Worm (Caenorhabditis elegans): Measurements from ENCODE around the gene nhl-3.

The nhl-3 gene

DNA sequence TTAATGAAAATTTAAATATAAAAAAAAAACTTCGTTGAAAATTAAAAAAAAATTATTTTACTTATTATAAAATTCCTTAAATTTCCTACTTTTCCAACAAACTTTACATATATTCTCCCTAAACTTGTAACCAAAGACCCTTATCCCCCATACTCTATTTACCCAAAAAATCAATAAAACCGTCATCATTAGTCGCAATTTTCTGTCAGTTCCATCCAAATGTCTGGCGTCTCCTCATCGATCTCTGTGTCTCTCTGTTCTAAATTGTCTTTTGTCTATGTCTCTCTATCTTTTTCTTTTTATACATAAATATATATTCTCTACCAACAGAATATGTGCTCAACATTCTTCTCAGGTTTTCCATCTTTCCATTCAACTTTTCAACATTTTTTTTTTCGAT is 46.5 kb downstream of the nhl-3 start:
- TF ChIP-seq dve-1 (tag; optimal IDR thresholded peaks at IDR 0.05) (no peak), ceh-31 (tag; optimal IDR thresholded peaks at IDR 0.05) (no peak), nfya-1 (tag; optimal IDR thresholded peaks at IDR 0.05) (no peak), ref-2 (tag; optimal IDR thresholded peaks at IDR 0.05) (no peak), fax-1 (tag; optimal IDR thresholded peaks at IDR 0.05) (no peak), zip-5 (tag; optimal IDR thresholded peaks at IDR 0.05) (no peak), fkh-10 (GFP tag; optimal IDR thresholded peaks at IDR 0.05) (no peak), ceh-48 (tag; optimal IDR thresholded peaks at IDR 0.05) (peak; percentile 22), unc-55 (GFP tag; optimal IDR thresholded peaks at IDR 0.05) (peak; percentile 9), ceh-6 (GFP tag; optimal IDR thresholded peaks at IDR 0.05) (no peak), hlh-30 (tag; optimal IDR thresholded peaks at IDR 0.05; ENCODE audit: insufficient read depth) (no peak), mec-3 (tag; optimal IDR thresholded peaks at IDR 0.05; ENCODE audit: borderline replicate concordance) (no peak), nhr-11 (tag; optimal IDR thresholded peaks at IDR 0.05) (no peak), C38D4.7 (GFP tag; optimal IDR thresholded peaks at IDR 0.05) (no peak)

ce11 chrII:551245-551904 is 50.5 kb downstream of the nhl-3 start, which contains the start of gene lips-7:
lips-7 (plus strand) TSS chrII:551854.
- TF ChIP-seq nhr-11 (tag; optimal IDR thresholded peaks at IDR 0.05) = no peak
- peak; percentile 10 for TF ChIP-seq C38D4.7 (GFP tag; optimal IDR thresholded peaks at IDR 0.05)
- TF ChIP-seq hlh-6 (tag; optimal IDR thresholded peaks at IDR 0.05) = peak; percentile 49
- TF ChIP-seq C08G9.2 (tag; optimal IDR thresholded peaks at IDR 0.05) = peak; percentile 11
- no peak for TF ChIP-seq T23F11.4 (GFP tag; optimal IDR thresholded peaks at IDR 0.05)
- TF ChIP-seq tbx-7 (tag; optimal IDR thresholded peaks at IDR 0.05) = no peak

DNA sequence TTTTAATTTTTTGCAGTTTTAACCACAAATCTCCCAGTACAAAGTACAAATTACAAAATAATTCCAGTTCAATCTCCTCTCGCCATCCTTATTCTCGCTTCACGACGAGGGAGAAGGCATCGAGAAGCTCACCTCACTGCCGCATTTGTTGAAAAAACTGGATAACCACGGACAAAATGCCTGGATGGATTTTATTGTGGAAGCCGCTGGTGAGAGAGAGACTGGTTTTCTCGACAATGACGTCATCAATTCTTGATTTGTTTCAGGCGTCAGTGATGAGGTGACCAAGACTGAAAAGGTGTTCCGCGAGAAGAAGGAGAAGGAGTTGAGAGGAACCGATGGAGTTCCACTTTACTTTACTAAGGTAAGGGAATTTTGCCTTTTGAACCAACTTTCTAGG is 52.4 kb downstream of the nhl-3 start:
- TF ChIP-seq hlh-15 (tag; optimal IDR thresholded peaks at IDR 0.05) (no peak), ceh-34 (tag; optimal IDR thresholded peaks at IDR 0.05) (no peak), mec-3 (tag; optimal IDR thresholded peaks at IDR 0.05; ENCODE audit: borderline replicate concordance) (no peak), nhr-232 (tag; optimal IDR thresholded peaks at IDR 0.05) (no peak), tbx-7 (tag; optimal IDR thresholded peaks at IDR 0.05) (no peak), C38D4.7 (GFP tag; optimal IDR thresholded peaks at IDR 0.05) (no peak), odd-2 (tag; optimal IDR thresholded peaks at IDR 0.05) (no peak)

DNA sequence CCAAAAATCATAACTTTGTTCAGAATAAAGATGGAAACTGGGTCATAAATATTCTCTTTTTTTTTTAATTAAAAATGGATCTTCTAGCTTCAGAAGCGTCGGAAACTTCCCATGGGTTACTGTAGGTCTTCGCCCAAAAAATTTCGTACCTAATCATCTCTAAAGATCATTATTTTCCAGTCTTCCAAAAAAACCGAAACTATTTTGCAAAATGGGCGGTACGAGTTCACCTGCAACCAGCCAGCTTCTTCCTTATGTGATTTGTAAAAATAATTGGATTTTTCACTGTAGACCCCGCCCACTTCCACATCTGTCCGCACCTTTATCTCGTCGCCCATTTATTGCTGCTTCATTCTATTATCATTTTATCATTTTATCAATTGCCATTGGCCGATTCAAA is 55.5 kb downstream of the nhl-3 start, which contains the start of gene mlt-10:
Gene mlt-10, plus strand, starts transcription at position 301 of the 400 bp plus-strand sequence.
- TF ChIP-seq fax-1 (tag; optimal IDR thresholded peaks at IDR 0.05) (no peak), hlh-30 (tag; optimal IDR thresholded peaks at IDR 0.05; ENCODE audit: insufficient read depth) (no peak), ceh-9 (tag; optimal IDR thresholded peaks at IDR 0.05) (no peak), odd-2 (tag; optimal IDR thresholded peaks at IDR 0.05) (no peak), hlh-6 (tag; optimal IDR thresholded peaks at IDR 0.05) (no peak), rnt-1 (tag; optimal IDR thresholded peaks at IDR 0.05) (no peak), npax-4 (tag; optimal IDR thresholded peaks at IDR 0.05) (no peak), ceh-48 (tag; optimal IDR thresholded peaks at IDR 0.05) (no peak), ets-4 (tag; optimal IDR thresholded peaks at IDR 0.05) (no peak), tbx-2 (tag; optimal IDR thresholded peaks at IDR 0.05) (no peak), mec-3 (tag; optimal IDR thresholded peaks at IDR 0.05; ENCODE audit: borderline replicate concordance) (no peak), lin-11 (tag; optimal IDR thresholded peaks at IDR 0.05) (no peak), madf-2 (tag; optimal IDR thresholded peaks at IDR 0.05) (no peak)

Measured in whole organism, late embryonic.